Fruit fly (Drosophila melanogaster): ENCODE measurements around the gene vrs.

vrs gene

DNA sequence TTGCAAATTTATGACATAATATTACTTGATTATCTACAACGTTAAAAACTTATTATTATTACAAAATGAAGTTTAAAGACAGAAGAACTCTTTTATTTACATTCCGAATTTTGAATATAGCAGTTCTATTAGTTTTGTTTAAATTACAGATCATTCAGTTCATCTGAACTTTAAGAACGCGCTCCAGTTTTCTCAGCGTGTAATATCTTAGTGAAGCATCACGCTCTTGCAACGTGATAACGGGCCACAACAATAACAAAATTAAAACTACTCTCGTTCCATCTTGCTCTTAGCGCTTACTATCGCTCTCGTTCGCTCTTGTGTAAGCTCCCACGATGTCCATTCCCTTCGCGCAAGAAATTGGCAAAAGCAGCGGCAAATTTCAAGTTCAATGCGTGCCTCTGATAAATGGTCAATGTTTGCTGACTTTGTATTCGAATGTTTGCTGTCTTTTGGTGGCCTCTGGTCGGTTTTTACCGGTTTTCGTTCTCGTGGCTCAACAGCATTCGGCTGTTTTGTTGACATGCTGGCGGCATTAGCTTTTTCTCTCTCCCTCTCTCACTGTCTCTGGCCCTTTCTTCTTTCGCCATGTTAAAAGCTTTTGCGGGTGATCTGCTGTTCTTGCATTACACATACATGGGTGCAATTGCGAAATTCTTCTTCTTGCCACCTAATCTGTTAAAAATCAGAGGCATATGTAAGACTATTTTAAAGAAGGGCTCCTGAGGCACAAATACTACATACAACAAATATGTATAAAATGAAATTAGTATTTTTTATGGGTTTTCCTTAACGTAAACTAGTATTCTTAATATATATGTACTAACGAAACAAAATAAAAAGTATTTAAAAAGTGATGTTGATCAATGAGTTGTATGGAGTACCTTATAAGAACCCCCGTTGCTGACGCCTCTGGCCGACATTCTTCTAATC, 4.6 kb upstream of the vrs start (continued):
- no peak for TF ChIP-seq Myb (GFP tag; optimal IDR thresholded peaks at IDR 0.05)
- TF ChIP-seq CG3995 (GFP tag; optimal IDR thresholded peaks at IDR 0.05): peak; percentile 41
- no peak for TF ChIP-seq bab2 (GFP tag; optimal IDR thresholded peaks at IDR 0.05)
- TF ChIP-seq CG9932 (GFP tag; IDR thresholded peaks at IDR 0.05): peak; percentile 59
- TF ChIP-seq CG6813 (GFP tag; optimal IDR thresholded peaks at IDR 0.05): peak; percentile 6
- TF ChIP-seq CG9817 (tag; optimal IDR thresholded peaks at IDR 0.05): peak; percentile 49
- TF ChIP-seq Sox102F (GFP tag; optimal IDR thresholded peaks at IDR 0.05): peak; percentile 7
- peak; percentile 8 for TF ChIP-seq Xbp1 (GFP tag; optimal IDR thresholded peaks at IDR 0.05)
- no peak for TF ChIP-seq Jarid2 (GFP tag; optimal IDR thresholded peaks at IDR 0.05)
- peak; percentile 6 for TF ChIP-seq sug (tag; optimal IDR thresholded peaks at IDR 0.05)
- peak; percentile 53 for TF ChIP-seq CG13424 (tag; optimal IDR thresholded peaks at IDR 0.05)
- TF ChIP-seq CG17385 (GFP tag; optimal IDR thresholded peaks at IDR 0.05): peak; percentile 13
- TF ChIP-seq CG9215 (GFP tag; IDR thresholded peaks at IDR 0.05): peak; percentile 61
- peak; percentile 56 for TF ChIP-seq lilli (GFP tag; optimal IDR thresholded peaks at IDR 0.05)
- TF ChIP-seq CG6689 (GFP tag; IDR thresholded peaks at IDR 0.05): no peak
- no peak for TF ChIP-seq TFAM (GFP tag; optimal IDR thresholded peaks at IDR 0.05)
- no peak for TF ChIP-seq peb (GFP tag; IDR thresholded peaks at IDR 0.05)
- TF ChIP-seq B-H2 (GFP tag; optimal IDR thresholded peaks at IDR 0.05): no peak
- TF ChIP-seq CG8924 (tag; optimal IDR thresholded peaks at IDR 0.05): peak; percentile 27
- peak; percentile 51 for TF ChIP-seq zf30C (GFP tag; optimal IDR thresholded peaks at IDR 0.05)
- TF ChIP-seq lbe (GFP tag; optimal IDR thresholded peaks at IDR 0.05): peak; percentile 67
- TF ChIP-seq bbx (GFP tag; IDR thresholded peaks at IDR 0.05; ENCODE audit: partially characterized antibody): no peak
- peak; percentile 75 for TF ChIP-seq CG2120 (GFP tag; optimal IDR thresholded peaks at IDR 0.05)
- no peak for TF ChIP-seq Doc2 (GFP tag; IDR thresholded peaks at IDR 0.05)
- no peak for TF ChIP-seq CG6654 (GFP tag; optimal IDR thresholded peaks at IDR 0.05)
- TF ChIP-seq amos (GFP tag; IDR thresholded peaks at IDR 0.05; ENCODE audit: partially characterized antibody): no peak
- TF ChIP-seq tap (tag; optimal IDR thresholded peaks at IDR 0.05): peak; percentile 12
- TF ChIP-seq yki (optimal IDR thresholded peaks at IDR 0.05): no peak
- TF ChIP-seq Drgx (GFP tag; IDR thresholded peaks at IDR 0.05): peak; percentile 55
- peak; percentile 79 for TF ChIP-seq sens (GFP tag)
- peak; percentile 54 for TF ChIP-seq CG30403 (GFP tag; optimal IDR thresholded peaks at IDR 0.05)
- no peak for TF ChIP-seq CG2116 (GFP tag; optimal IDR thresholded peaks at IDR 0.05)
- TF ChIP-seq CG3281 (GFP tag; optimal IDR thresholded peaks at IDR 0.05): peak; percentile 61
- no peak for TF ChIP-seq CG9797 (GFP tag; optimal IDR thresholded peaks at IDR 0.05)
- peak; percentile 22 for TF ChIP-seq sd (tag; optimal IDR thresholded peaks at IDR 0.05)
- peak; percentile 15 to 76 for TF ChIP-seq Trl (optimal IDR thresholded peaks at IDR 0.05)
- TF ChIP-seq Trl (GFP tag; optimal IDR thresholded peaks at IDR 0.05): no peak
- peak; percentile 54 for TF ChIP-seq gem (tag; optimal IDR thresholded peaks at IDR 0.05)
- TF ChIP-seq Awh (GFP tag; IDR thresholded peaks at IDR 0.05): no peak
- no peak for TF ChIP-seq CG2875 (GFP tag; optimal IDR thresholded peaks at IDR 0.05)
- TF ChIP-seq CG10979 (tag; optimal IDR thresholded peaks at IDR 0.05): no peak
- peak; percentile 64 for TF ChIP-seq ftz-f1 (GFP tag; optimal IDR thresholded peaks at IDR 0.05)
- TF ChIP-seq CG12659 (GFP tag; optimal IDR thresholded peaks at IDR 0.05): peak; percentile 43
- TF ChIP-seq CG8290 (GFP tag; optimal IDR thresholded peaks at IDR 0.05): no peak
- peak in 1 of 2 experiments; percentile 22 for TF ChIP-seq CG8290 (tag; optimal IDR thresholded peaks at IDR 0.05)
- TF ChIP-seq CG10321 (GFP tag; IDR thresholded peaks at IDR 0.05): peak; percentile 76
- TF ChIP-seq CG11695 (GFP tag; IDR thresholded peaks at IDR 0.05): peak; percentile 66; the same call in 2 of the 3 replicates
- no peak for TF ChIP-seq CG42726 (GFP tag; IDR thresholded peaks at IDR 0.05; ENCODE audit: partially characterized antibody)
- no peak for TF ChIP-seq CG10543 (GFP tag; optimal IDR thresholded peaks at IDR 0.05)
- TF ChIP-seq ro (GFP tag; IDR thresholded peaks at IDR 0.05): no peak
